Fruit fly (Drosophila melanogaster) S2 (cell line): ENCODE results near the gene Edem2.

Source experiments
- CG8478 ChIP-seq: fragments of >200 bp; optimal IDR thresholded peaks from 2 replicates; lab custom pipeline; 2018
- CTCF ChIP-seq, 2 experiments: fragments of >200 bp; optimal IDR thresholded peaks; 2 replicates each; lab custom pipeline; 2018

dm6 chr2L:13195822-13196221 lies 3.8 kb downstream of the Edem2 start:
- TF ChIP-seq CTCF (optimal IDR thresholded peaks at IDR 0.05; lab: Kevin White, UChicago): no peak
- no peak for TF ChIP-seq CG8478 (lab: Kevin White, UChicago)
